Worm (Caenorhabditis elegans) whole organism, L1 larva: ENCODE results near the gene M117.4.
"Not testable (repeated sequence)": the region's sequence is repeated elsewhere in the genome, so short reads cannot be mapped to it uniquely, and the experiment has no call there.

Source experiments
- blmp-1 ChIP-seq: fragments of 150-350 bp; optimal IDR thresholded peaks from 2 replicates; lab custom pipeline; 2014; ENCODE audit warnings: missing biosample characterization, missing genetic modification characterization
- ceh-90 ChIP-seq: sonication (generic microtip); optimal IDR thresholded peaks from 2 replicates; lab custom pipeline; 2016; ENCODE audit warnings: missing genetic modification characterization, missing compliant biosample characterization
- dpl-1 ChIP-seq, 3 experiments: fragments of 150-350 bp in 2 of 3; sonication (generic microtip) in 1 of 3; optimal IDR thresholded peaks; 2 replicates each; lab custom pipeline; 2014 to 2017; ENCODE audit warnings: missing biosample characterization in 3 of 3, missing genetic modification characterization in 3 of 3, missing genetic modification reagents in 3 of 3
- efl-3 ChIP-seq: fragments of 200-800 bp; sonication (Bioruptor generic); optimal IDR thresholded peaks from 2 replicates; lab custom pipeline; 2018; ENCODE audit warnings: mild to moderate bottlenecking, missing genetic modification characterization, missing compliant biosample characterization
- elt-3 ChIP-seq, 6 experiments: fragments of 150-350 bp in 1 of 6; sonication (generic microtip); optimal IDR thresholded peaks; 2 replicates each; lab custom pipeline; 2017 to 2018; ENCODE audit warnings: missing biosample characterization in 6 of 6, missing genetic modification characterization in 6 of 6, inconsistent platforms in 1 of 6
- fkh-10 ChIP-seq: sonication (generic microtip); optimal IDR thresholded peaks from 2 replicates; lab custom pipeline; 2017; ENCODE audit warnings: missing biosample characterization, missing genetic modification reagents, missing genetic modification characterization
- fkh-4 ChIP-seq: sonication (generic microtip); optimal IDR thresholded peaks from 2 replicates; lab custom pipeline; 2016; ENCODE audit warnings: missing compliant biosample characterization, missing genetic modification characterization, borderline replicate concordance
- lin-15B ChIP-seq: fragments of 150-350 bp; sonication (generic microtip); optimal IDR thresholded peaks from 3 replicates; lab custom pipeline; 2014; ENCODE audit warnings: missing biosample characterization, missing genetic modification characterization
- lir-3 ChIP-seq: sonication (generic microtip); optimal IDR thresholded peaks from 2 replicates; lab custom pipeline; 2016; ENCODE audit warnings: mild to moderate bottlenecking, missing genetic modification characterization, moderate library complexity, missing compliant biosample characterization; ENCODE audit not compliant: poor library complexity
- mdl-1 ChIP-seq, 2 experiments: fragments of 150-350 bp; optimal IDR thresholded peaks; 2 replicates each; lab custom pipeline; 2014 to 2017; ENCODE audit warnings: missing biosample characterization in 2 of 2, missing genetic modification characterization in 2 of 2, inconsistent platforms in 1 of 2
- mep-1 ChIP-seq: fragments of 150-350 bp; optimal IDR thresholded peaks from 2 replicates; lab custom pipeline; 2014; ENCODE audit warnings: missing biosample characterization, missing genetic modification characterization
- nhr-85 ChIP-seq: sonication (generic microtip); peaks from one replicate; lab custom pipeline; 2016; ENCODE audit warnings: missing genetic modification characterization, inconsistent platforms, missing compliant biosample characterization
- ztf-11 ChIP-seq, 2 experiments: sonication (generic microtip); optimal IDR thresholded peaks; 2 replicates each; lab custom pipeline; 2016 to 2017; ENCODE audit warnings: missing genetic modification characterization in 2 of 2, missing biosample characterization in 1 of 2, missing compliant biosample characterization in 1 of 2

DNA sequence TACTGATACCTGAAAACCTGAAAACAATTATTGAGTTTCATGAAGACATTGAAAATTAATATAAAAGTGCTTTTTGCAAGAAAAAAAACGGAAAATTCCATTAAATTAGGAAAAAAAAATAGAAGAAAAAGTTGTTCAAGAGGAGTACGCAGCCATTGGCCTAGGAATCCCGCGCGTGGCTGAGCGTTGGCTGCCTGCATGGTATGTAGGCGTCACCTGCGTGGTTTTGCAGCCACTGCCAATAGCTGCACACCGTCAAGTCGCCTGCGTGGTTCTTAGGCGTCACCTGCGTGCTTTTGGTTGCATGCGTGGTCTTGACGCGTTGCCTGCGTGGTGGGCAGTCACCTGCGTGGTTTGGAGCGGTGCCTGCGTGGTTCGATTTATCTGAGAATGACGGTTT, 5.3 kb downstream of the M117.4 start, which contains the start of gene M117.6:
- not testable (repeated sequence) for TF ChIP-seq elt-3 (tag; optimal IDR thresholded peaks at IDR 0.05; lab: Kevin White, UChicago); ceh-90 (tag; lab: Kevin White, UChicago); lir-3 (tag; lab: Kevin White, UChicago); fkh-4 (tag; lab: Kevin White, UChicago); mdl-1 (tag; optimal IDR thresholded peaks at IDR 0.05; lab: Kevin White, UChicago); nhr-85 (tag; lab: Kevin White, UChicago); fkh-10 (GFP tag; lab: Kevin White, UChicago); mep-1 (tag; lab: Kevin White, UChicago); ztf-11 (tag; optimal IDR thresholded peaks at IDR 0.05; lab: Kevin White, UChicago); efl-3 (GFP tag; lab: Kevin White, UChicago); dpl-1 (GFP tag; optimal IDR thresholded peaks at IDR 0.05; lab: Kevin White, UChicago); blmp-1 (tag; lab: Kevin White, UChicago); lin-15B (tag; lab: Kevin White, UChicago)
